Worm (Caenorhabditis elegans) whole organism, young adult: ENCODE measurements around the gene Y57A10C.9.

ENCODE experiments used
- B0261.1 ChIP-seq: sonication (generic microtip); optimal IDR thresholded peaks from 2 replicates; lab custom pipeline; 2016; ENCODE audit warnings: mild to moderate bottlenecking, missing genetic modification characterization, moderate library complexity, missing compliant biosample characterization
- F57C9.4 ChIP-seq: sonication (generic microtip); optimal IDR thresholded peaks from 2 replicates; lab custom pipeline; 2017; ENCODE audit warnings: mild to moderate bottlenecking, missing genetic modification characterization, missing compliant biosample characterization
- ama-1 ChIP-seq, 3 experiments: fragments of 150-350 bp in 1 of 3; sonication (generic microtip) in 2 of 3; optimal IDR thresholded peaks; 2 replicates each; lab custom pipeline; 2014 to 2018; ENCODE audit warnings: missing biosample characterization in 2 of 3, missing genetic modification characterization in 2 of 3, missing genetic modification reagents in 2 of 3
- mel-28 ChIP-seq: sonication (generic microtip); optimal IDR thresholded peaks from 2 replicates; lab custom pipeline; 2016; ENCODE audit warnings: borderline replicate concordance, mild to moderate bottlenecking, missing genetic modification characterization, missing compliant biosample characterization
- pbrm-1 ChIP-seq: fragments of 200-800 bp; sonication (Bioruptor generic); IDR thresholded peaks from 2 replicates; pipeline ENCODE4 v1.3.6; 2022; ENCODE audit warnings: missing genetic modification reagents, missing genetic modification characterization, missing compliant biosample characterization
- rcor-1 ChIP-seq: fragments of 200-800 bp; sonication (Bioruptor generic); IDR thresholded peaks from 2 replicates; pipeline ENCODE4 v1.3.6; 2022; ENCODE audit warnings: missing genetic modification reagents, missing genetic modification characterization, missing compliant biosample characterization
- snpc-1.3 ChIP-seq: sonication (generic microtip); optimal IDR thresholded peaks from 2 replicates; lab custom pipeline; 2017; ENCODE audit warnings: missing genetic modification characterization, mild to moderate bottlenecking, missing compliant biosample characterization, antibody characterized with exemption, moderate library complexity, missing genotype, missing genetic modification reagents; ENCODE audit not compliant: insufficient read depth
- zim-3 ChIP-seq: sonication (generic microtip); optimal IDR thresholded peaks from 2 replicates; lab custom pipeline; 2017; ENCODE audit warnings: mild to moderate bottlenecking, missing genetic modification characterization, moderate library complexity, missing compliant biosample characterization

ce11 chrII:12435202-12435872 lies 3.0 kb downstream of the Y57A10C.9 start:
- no peak for TF ChIP-seq snpc-1.3 (tag; lab: Kevin White, UChicago)
- no peak for TF ChIP-seq rcor-1 (GFP tag; lab: Robert Waterston, UW)
- no peak for TF ChIP-seq pbrm-1 (GFP tag; lab: Robert Waterston, UW)
- TF ChIP-seq ama-1 (optimal IDR thresholded peaks at IDR 0.05; lab: Kevin White, UChicago) = no peak
- no peak for TF ChIP-seq ama-1 (GFP tag; optimal IDR thresholded peaks at IDR 0.05; lab: Kevin White, UChicago)
- no peak for TF ChIP-seq mel-28 (tag; lab: Kevin White, UChicago)
- TF ChIP-seq B0261.1 = peak; percentile 61
- TF ChIP-seq zim-3 = peak; percentile 1
- no peak for TF ChIP-seq F57C9.4
